Fruit fly (Drosophila melanogaster) whole organism, embryonic: Measurements from ENCODE around the gene CG42512.

Experiments
- C15 ChIP-seq: fragments of 200-800 bp; sonication (Bioruptor generic); IDR thresholded peaks from 3 replicates; pipeline ENCODE4 v1.3.6; 2022; ENCODE audit warnings: missing biosample characterization, missing genetic modification characterization
- CG10565 ChIP-seq: fragments of 200-800 bp; sonication (Bioruptor generic); optimal IDR thresholded peaks from 3 replicates; lab custom pipeline; 2016; ENCODE audit warnings: missing biosample characterization, mild to moderate bottlenecking, missing genetic modification characterization
- CG11456 ChIP-seq: fragments of 200-800 bp; sonication (Bioruptor generic); IDR thresholded peaks from 3 replicates; pipeline ENCODE4 v1.3.6; 2022; ENCODE audit warnings: missing biosample characterization, missing genetic modification characterization
- CG14710 ChIP-seq: fragments of 200-800 bp; sonication (Bioruptor generic); optimal IDR thresholded peaks from 3 replicates; lab custom pipeline; 2019; ENCODE audit warnings: missing biosample characterization, mild to moderate bottlenecking, missing genetic modification characterization, moderate library complexity
- CG14860 ChIP-seq: fragments of 200-800 bp; sonication (Bioruptor generic); IDR thresholded peaks from 3 replicates; pipeline ENCODE4 v1.3.6; 2022; ENCODE audit warnings: missing biosample characterization, missing genetic modification characterization; ENCODE audit not compliant: partially characterized antibody
- CG1529 ChIP-seq: fragments of 200-800 bp; sonication (Bioruptor generic); optimal IDR thresholded peaks from 3 replicates; lab custom pipeline; 2018; ENCODE audit warnings: missing biosample characterization, missing genetic modification characterization
- CG17802 ChIP-seq: fragments of 200-800 bp; sonication (Bioruptor generic); optimal IDR thresholded peaks from 2 replicates; lab custom pipeline; 2018; ENCODE audit warnings: missing biosample characterization, mild to moderate bottlenecking, missing genetic modification characterization, moderate library complexity
- CG1832 ChIP-seq: fragments of 200-800 bp; sonication (Bioruptor generic); optimal IDR thresholded peaks from 2 replicates; lab custom pipeline; 2017; ENCODE audit warnings: missing biosample characterization, mild to moderate bottlenecking, missing genetic modification characterization, inconsistent platforms
- CG31441 ChIP-seq: fragments of 200-800 bp; sonication (Bioruptor generic); IDR thresholded peaks from 2 replicates; pipeline ENCODE4 v1.3.6; 2022; ENCODE audit warnings: missing biosample characterization, missing genetic modification characterization
- CG33557 ChIP-seq: fragments of 200-800 bp; sonication (Bioruptor generic); optimal IDR thresholded peaks from 2 replicates; lab custom pipeline; 2019; ENCODE audit warnings: missing biosample characterization, mild to moderate bottlenecking, missing genetic modification characterization, moderate library complexity
- CG5245 ChIP-seq: fragments of 200-800 bp; sonication (Bioruptor generic); optimal IDR thresholded peaks from 3 replicates; lab custom pipeline; 2016; ENCODE audit warnings: missing biosample characterization, missing genetic modification characterization
- CG9797 ChIP-seq: fragments of 200-800 bp; sonication (Bioruptor generic); optimal IDR thresholded peaks from 3 replicates; lab custom pipeline; 2018; ENCODE audit warnings: missing biosample characterization, mild to moderate bottlenecking, missing genetic modification characterization
- Camta ChIP-seq: fragments of 200-800 bp; sonication (Bioruptor generic); optimal IDR thresholded peaks from 2 replicates; lab custom pipeline; 2016; ENCODE audit warnings: missing biosample characterization, missing genetic modification characterization
- Chrac-16 ChIP-seq: fragments of 200-800 bp; sonication (Bioruptor generic); optimal IDR thresholded peaks from 3 replicates; lab custom pipeline; 2016; ENCODE audit warnings: missing biosample characterization, missing genetic modification characterization
- Dad ChIP-seq: fragments of 200-800 bp; sonication (Bioruptor generic); optimal IDR thresholded peaks from 3 replicates; lab custom pipeline; 2016; ENCODE audit warnings: missing biosample characterization, missing genetic modification characterization
- Dek ChIP-seq: fragments of 200-800 bp; sonication (Bioruptor generic); optimal IDR thresholded peaks from 3 replicates; lab custom pipeline; 2019; ENCODE audit warnings: missing biosample characterization, mild to moderate bottlenecking, missing genetic modification characterization, moderate library complexity
- E2f1 ChIP-seq: fragments of 200-800 bp; sonication (Bioruptor generic); IDR thresholded peaks from 2 replicates; pipeline ENCODE4 v1.3.6; 2022; ENCODE audit warnings: missing biosample characterization, missing genetic modification characterization
- Ets97D ChIP-seq: fragments of 200-800 bp; sonication (Bioruptor generic); optimal IDR thresholded peaks from 3 replicates; lab custom pipeline; 2016; ENCODE audit warnings: missing biosample characterization, missing genetic modification characterization
- Fer1 ChIP-seq: fragments of 200-800 bp; sonication (Bioruptor generic); optimal IDR thresholded peaks from 2 replicates; lab custom pipeline; 2017; ENCODE audit warnings: missing biosample characterization, mild to moderate bottlenecking, missing genetic modification characterization
- Gug ChIP-seq: fragments of 200-800 bp; sonication (Bioruptor generic); IDR thresholded peaks from 4 replicates; pipeline ENCODE4 v1.3.6; 2022; ENCODE audit warnings: missing biosample characterization, missing genetic modification characterization
- Kr ChIP-seq: fragments of 200-800 bp; sonication (Bioruptor generic); optimal IDR thresholded peaks from 2 replicates; lab custom pipeline; 2017; ENCODE audit warnings: missing biosample characterization, mild to moderate bottlenecking, missing genetic modification characterization
- NfI ChIP-seq: fragments of 200-800 bp; sonication (Bioruptor generic); optimal IDR thresholded peaks from 3 replicates; lab custom pipeline; 2018; ENCODE audit warnings: missing biosample characterization, mild to moderate bottlenecking, missing genetic modification characterization, moderate library complexity
- Rfx ChIP-seq: fragments of 200-800 bp; sonication (Bioruptor generic); IDR thresholded peaks from 2 replicates; pipeline ENCODE4 v1.3.6; 2022; ENCODE audit warnings: missing biosample characterization, missing genetic modification characterization
- Sin3A ChIP-seq: fragments of >200 bp; optimal IDR thresholded peaks from 2 replicates; lab custom pipeline; 2018
- al ChIP-seq: fragments of 200-800 bp; sonication (Bioruptor generic); IDR thresholded peaks from 2 replicates; pipeline ENCODE4 v1.3.6; 2022; ENCODE audit warnings: missing biosample characterization, missing genetic modification characterization
- cad ChIP-seq: fragments of >200 bp; optimal IDR thresholded peaks from 2 replicates; lab custom pipeline; 2017; ENCODE audit warnings: missing biosample characterization, missing genetic modification characterization
- cato ChIP-seq: fragments of 200-800 bp; sonication (Bioruptor generic); optimal IDR thresholded peaks from 2 replicates; lab custom pipeline; 2016; ENCODE audit warnings: missing biosample characterization, missing genetic modification characterization, borderline replicate concordance
- chif ChIP-seq, 2 experiments: fragments of 200-800 bp; sonication (Bioruptor generic); optimal IDR thresholded peaks; 3 replicates each; lab custom pipeline; 2016; ENCODE audit warnings: missing biosample characterization in 2 of 2, missing genetic modification characterization in 2 of 2
- dmrt11E ChIP-seq: fragments of 200-800 bp; sonication (Bioruptor generic); optimal IDR thresholded peaks from 3 replicates; lab custom pipeline; 2018; ENCODE audit warnings: missing biosample characterization, mild to moderate bottlenecking, missing genetic modification characterization, moderate library complexity
- dmrt99B ChIP-seq: fragments of 200-800 bp; sonication (Bioruptor generic); optimal IDR thresholded peaks from 2 replicates; lab custom pipeline; 2018; ENCODE audit warnings: missing biosample characterization, mild to moderate bottlenecking, missing genetic modification characterization, moderate library complexity
- eyg ChIP-seq: fragments of 200-800 bp; sonication (Bioruptor generic); optimal IDR thresholded peaks from 3 replicates; lab custom pipeline; 2016; ENCODE audit warnings: missing biosample characterization, missing genetic modification characterization
- fd3F ChIP-seq: fragments of 200-800 bp; sonication (Bioruptor generic); optimal IDR thresholded peaks from 2 replicates; lab custom pipeline; 2018; ENCODE audit warnings: missing biosample characterization, mild to moderate bottlenecking, missing genetic modification characterization, moderate library complexity
- ham ChIP-seq: fragments of 200-800 bp; sonication (Bioruptor generic); IDR thresholded peaks from 2 replicates; pipeline ENCODE4 v1.3.6; 2022; ENCODE audit warnings: missing biosample characterization, missing genetic modification characterization
- lola ChIP-seq, 3 experiments: fragments of >200 bp in 2 of 3; fragments of 200-800 bp in 1 of 3; sonication (Bioruptor generic) in 1 of 3; optimal IDR thresholded peaks; 2 replicates each; lab custom pipeline; 2017 to 2019; ENCODE audit warnings: missing biosample characterization in 3 of 3, missing genetic modification characterization in 3 of 3, mild to moderate bottlenecking in 1 of 3, moderate library complexity in 1 of 3
- mam ChIP-seq: fragments of 200-800 bp; sonication (Bioruptor generic); optimal IDR thresholded peaks from 3 replicates; lab custom pipeline; 2016; ENCODE audit warnings: missing biosample characterization, missing genetic modification characterization
- nmo ChIP-seq: fragments of 200-800 bp; sonication (Bioruptor generic); optimal IDR thresholded peaks from 2 replicates; lab custom pipeline; 2018; ENCODE audit warnings: missing biosample characterization, mild to moderate bottlenecking, missing genetic modification characterization, moderate library complexity
- otp ChIP-seq: fragments of 200-800 bp; sonication (Bioruptor generic); IDR thresholded peaks from 3 replicates; pipeline ENCODE4, ENCODE4 v1.3.6; 2022; ENCODE audit warnings: missing biosample characterization, missing genetic modification characterization
- phol ChIP-seq: fragments of 200-800 bp; sonication (Bioruptor generic); optimal IDR thresholded peaks from 3 replicates; lab custom pipeline; 2018; ENCODE audit warnings: missing biosample characterization, mild to moderate bottlenecking, missing genetic modification characterization, moderate library complexity
- pros ChIP-seq: fragments of 200-800 bp; sonication (Bioruptor generic); optimal IDR thresholded peaks from 3 replicates; lab custom pipeline; 2019; ENCODE audit warnings: missing biosample characterization, mild to moderate bottlenecking, missing genetic modification characterization, moderate library complexity
- psq ChIP-seq: fragments of 200-800 bp; sonication (Bioruptor generic); optimal IDR thresholded peaks from 2 replicates; lab custom pipeline; 2017; ENCODE audit warnings: missing biosample characterization, missing genetic modification characterization
- sc ChIP-seq, 3 experiments: fragments of >200 bp in 2 of 3; fragments of 200-800 bp in 1 of 3; sonication (Bioruptor generic) in 1 of 3; optimal IDR thresholded peaks; 2 replicates in 2 of 3; 3 replicates in 1 of 3; lab custom pipeline; 2017; ENCODE audit warnings: mild to moderate bottlenecking in 1 of 3, missing biosample characterization in 1 of 3, missing genetic modification characterization in 1 of 3, missing genetic modification reagents in 1 of 3
- schlank ChIP-seq: fragments of 200-800 bp; sonication (Bioruptor generic); optimal IDR thresholded peaks from 2 replicates; lab custom pipeline; 2018; ENCODE audit warnings: missing biosample characterization, mild to moderate bottlenecking, missing genetic modification characterization
- sqz ChIP-seq: fragments of 200-800 bp; sonication (Bioruptor generic); optimal IDR thresholded peaks from 3 replicates; lab custom pipeline; 2018; ENCODE audit warnings: missing biosample characterization, mild to moderate bottlenecking, missing genetic modification characterization
- ssp ChIP-seq: fragments of 200-800 bp; sonication (Bioruptor generic); IDR thresholded peaks from 2 replicates; pipeline ENCODE4 v1.3.6; 2022; ENCODE audit warnings: missing biosample characterization, missing genetic modification characterization
- stc ChIP-seq: fragments of 200-800 bp; sonication (Bioruptor generic); IDR thresholded peaks from 2 replicates; pipeline ENCODE4 v1.3.6; 2022; ENCODE audit warnings: missing biosample characterization, missing genetic modification characterization
- tup ChIP-seq: fragments of 200-800 bp; sonication (Bioruptor generic); optimal IDR thresholded peaks from 2 replicates; lab custom pipeline; 2016; ENCODE audit warnings: missing biosample characterization, mild to moderate bottlenecking, missing genetic modification characterization, moderate library complexity
- tx ChIP-seq: fragments of 200-800 bp; sonication (Bioruptor generic); optimal IDR thresholded peaks from 2 replicates; lab custom pipeline; 2016; ENCODE audit warnings: missing biosample characterization, missing genetic modification characterization
- zen2 ChIP-seq: fragments of 200-800 bp; sonication (Bioruptor generic); IDR thresholded peaks from 3 replicates; pipeline ENCODE4 v1.3.6; 2022; ENCODE audit warnings: missing biosample characterization, missing genetic modification characterization; ENCODE audit not compliant: partially characterized antibody

Gene CG42512

dm6 chrX:16650078-16651063 is 805 bp upstream of the CG42512 start (continued):
- TF ChIP-seq mam (GFP tag; lab: Kevin White, UChicago) (peak; percentile 70), otp (peak; percentile 85), chif (GFP tag; optimal IDR thresholded peaks at IDR 0.05; lab: Kevin White, UChicago) (peak in 1 of 2 experiments; percentile 11), Dek (tag; lab: Kevin White, UChicago) (no peak), Fer1 (GFP tag; lab: Kevin White, UChicago) (no peak), zen2 (GFP tag; lab: Robert Waterston, UW) (no peak), CG11456 (0 out of 3 replicates have a peak, but pooled peaks have one; percentile 42), NfI (GFP tag; lab: Kevin White, UChicago) (no peak), C15 (no peak), schlank (peak; percentile 43), al (no peak), CG10565 (no peak), fd3F (GFP tag; lab: Kevin White, UChicago) (no peak), Kr (GFP tag; lab: Kevin White, UChicago) (no peak), sqz (GFP tag; lab: Kevin White, UChicago) (no peak), eyg (GFP tag; lab: Kevin White, UChicago) (peak; percentile 36), dmrt99B (peak; percentile 64), CG14860 (GFP tag; lab: Robert Waterston, UW) (no peak), stc (GFP tag; lab: Robert Waterston, UW) (peak; percentile 72), E2f1 (0 out of 2 replicates have a peak, but pooled peaks have one; percentile 35), Dad (GFP tag; lab: Kevin White, UChicago) (peak; percentile 76), cato (no peak), lola (GFP tag; optimal IDR thresholded peaks at IDR 0.05; lab: Kevin White, UChicago) (no peak), CG5245 (GFP tag; lab: Kevin White, UChicago) (no peak), dmrt11E (tag; lab: Kevin White, UChicago) (no peak), CG33557 (no peak), Ets97D (peak; percentile 59), Camta (GFP tag; lab: Kevin White, UChicago) (peak; percentile 85), CG1832 (GFP tag; lab: Kevin White, UChicago) (no peak), sc (optimal IDR thresholded peaks at IDR 0.05; lab: Kevin White, UChicago) (no peak), sc (GFP tag; optimal IDR thresholded peaks at IDR 0.05; lab: Kevin White, UChicago) (no peak), Sin3A (no peak), Rfx (no peak), nmo (GFP tag; lab: Kevin White, UChicago) (peak; percentile 79), tx (no peak), Gug (GFP tag; lab: Robert Waterston, UW) (no peak), CG1529 (GFP tag; lab: Kevin White, UChicago) (no peak), CG31441 (GFP tag; lab: Robert Waterston, UW) (no peak), pros (GFP tag; lab: Kevin White, UChicago) (no peak), phol (peak; percentile 5), CG9797 (GFP tag; lab: Kevin White, UChicago) (no peak), psq (GFP tag; lab: Kevin White, UChicago) (no peak), Chrac-16 (GFP tag; lab: Kevin White, UChicago) (no peak), CG14710 (tag; lab: Kevin White, UChicago) (no peak), ham (GFP tag; lab: Robert Waterston, UW) (no peak), ssp (GFP tag; lab: Robert Waterston, UW) (no peak), CG17802 (tag; lab: Kevin White, UChicago) (no peak), tup (GFP tag; lab: Kevin White, UChicago) (no peak), cad (GFP tag; lab: Kevin White, UChicago) (no peak)
